Fruit fly (Drosophila melanogaster): ENCODE measurements around the gene Mnat9.

Mnat9 gene

DNA sequence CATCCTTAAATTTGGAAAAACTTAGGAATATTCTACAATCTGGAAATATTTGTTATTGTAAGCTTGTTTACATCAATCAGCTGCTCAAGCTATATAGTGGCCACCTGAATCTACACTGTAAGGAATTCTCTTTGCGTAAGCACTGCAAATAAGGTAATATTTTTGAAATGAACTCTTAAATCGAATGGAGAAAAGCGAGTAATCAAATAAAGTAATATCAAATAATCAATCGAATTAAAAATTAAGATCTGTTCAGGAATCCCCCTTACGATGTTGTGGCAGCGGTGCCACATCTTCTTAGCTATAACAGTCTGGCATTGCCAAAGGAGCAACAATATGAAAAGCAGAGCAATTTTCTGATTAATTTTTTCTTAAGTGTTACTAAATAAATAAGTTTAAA is at the start of gene Mnat9, which contains the start of gene CG1792 (continued):
- peak; percentile 99 for TF ChIP-seq Drgx (GFP tag; IDR thresholded peaks at IDR 0.05)
- TF ChIP-seq vnd (GFP tag; IDR thresholded peaks at IDR 0.05; ENCODE audit: partially characterized antibody), result no peak
- peak; percentile 98 for TF ChIP-seq dmrt99B (tag; optimal IDR thresholded peaks at IDR 0.05)
- TF ChIP-seq Hr3 (GFP tag; optimal IDR thresholded peaks at IDR 0.05), result peak; percentile 98
- TF ChIP-seq onecut (GFP tag; IDR thresholded peaks at IDR 0.05), result peak; percentile 96
- TF ChIP-seq mam (GFP tag; optimal IDR thresholded peaks at IDR 0.05), result peak; percentile 99
- peak; percentile 97 for TF ChIP-seq CG14710 (tag; optimal IDR thresholded peaks at IDR 0.05)
- no peak for TF ChIP-seq cad (GFP tag; optimal IDR thresholded peaks at IDR 0.05)
- peak; percentile 93 for TF ChIP-seq org-1 (GFP tag; optimal IDR thresholded peaks at IDR 0.05)
- TF ChIP-seq dpn (GFP tag; optimal IDR thresholded peaks at IDR 0.05), result peak; percentile 99
- peak; percentile 98 for TF ChIP-seq bowl (GFP tag; IDR thresholded peaks at IDR 0.05)
- TF ChIP-seq E2f1 (GFP tag; IDR thresholded peaks at IDR 0.05), result peak; percentile 99
- peak; percentile 94 for TF ChIP-seq CG6854 (GFP tag; optimal IDR thresholded peaks at IDR 0.05)
- peak; percentile 98 for TF ChIP-seq jumu (GFP tag; optimal IDR thresholded peaks at IDR 0.05)
- TF ChIP-seq Taf1 (GFP tag; IDR thresholded peaks at IDR 0.05), result peak; percentile 98
- peak; percentile 88 for TF ChIP-seq CG3163 (GFP tag; optimal IDR thresholded peaks at IDR 0.05)
- peak; percentile 100 for TF ChIP-seq CG11247 (GFP tag; IDR thresholded peaks at IDR 0.05)
- peak; percentile 94 for TF ChIP-seq twi (tag; optimal IDR thresholded peaks at IDR 0.05)
- no peak for TF ChIP-seq chinmo (GFP tag; IDR thresholded peaks at IDR 0.05; ENCODE audit: partially characterized antibody)
- TF ChIP-seq CG17328 (GFP tag; IDR thresholded peaks at IDR 0.05), result peak; percentile 99
- peak; percentile 91 for TF ChIP-seq MESR4 (GFP tag; optimal IDR thresholded peaks at IDR 0.05)
- peak; percentile 99 for TF ChIP-seq B-H1 (GFP tag; IDR thresholded peaks at IDR 0.05)
- TF ChIP-seq CG4820 (GFP tag; optimal IDR thresholded peaks at IDR 0.05), result peak; percentile 98
- TF ChIP-seq sisA (GFP tag; IDR thresholded peaks at IDR 0.05), result peak; percentile 99
- peak; percentile 99 for TF ChIP-seq zfh2 (GFP tag; optimal IDR thresholded peaks at IDR 0.05)
- TF ChIP-seq CG10267 (tag; optimal IDR thresholded peaks at IDR 0.05), result peak; percentile 93
- TF ChIP-seq PHDP (tag; optimal IDR thresholded peaks at IDR 0.05), result peak; percentile 98
- TF ChIP-seq CG1529 (GFP tag; optimal IDR thresholded peaks at IDR 0.05), result peak; percentile 95
- TF ChIP-seq E2f2 (GFP tag; IDR thresholded peaks at IDR 0.05), result peak; percentile 86
- peak; percentile 99 for TF ChIP-seq ken (GFP tag; IDR thresholded peaks at IDR 0.05)
- peak; percentile 98 for TF ChIP-seq pum (GFP tag; optimal IDR thresholded peaks at IDR 0.05)
- peak; percentile 99 for TF ChIP-seq CG1602 (GFP tag; optimal IDR thresholded peaks at IDR 0.05)
- no peak for TF ChIP-seq usp (GFP tag; optimal IDR thresholded peaks at IDR 0.05)
- TF ChIP-seq CG13775 (GFP tag; optimal IDR thresholded peaks at IDR 0.05), result peak; percentile 99
- peak; percentile 95 for TF ChIP-seq ssp (GFP tag; IDR thresholded peaks at IDR 0.05)
- peak; percentile 96 for TF ChIP-seq CG13296 (GFP tag; optimal IDR thresholded peaks at IDR 0.05)
- peak; percentile 99 for TF ChIP-seq HLH3B (GFP tag; IDR thresholded peaks at IDR 0.05)
- TF ChIP-seq al (GFP tag; IDR thresholded peaks at IDR 0.05), result peak; percentile 99
- peak; percentile 98 for TF ChIP-seq CG9817 (tag; optimal IDR thresholded peaks at IDR 0.05)
- peak; percentile 23 to 65 for TF ChIP-seq insv (GFP tag; optimal IDR thresholded peaks at IDR 0.05)
- peak; percentile 98 for TF ChIP-seq CG6175 (GFP tag; IDR thresholded peaks at IDR 0.05)
- peak; percentile 99 for TF ChIP-seq CG1792 (GFP tag; optimal IDR thresholded peaks at IDR 0.05)
- TF ChIP-seq Adf1 (GFP tag; IDR thresholded peaks at IDR 0.05), result peak; percentile 89
- peak; percentile 99 for TF ChIP-seq Chrac-16 (GFP tag; optimal IDR thresholded peaks at IDR 0.05)
- TF ChIP-seq CG34224 (GFP tag; IDR thresholded peaks at IDR 0.05; ENCODE audit: partially characterized antibody), result peak; percentile 58
- peak; percentile 84 for TF ChIP-seq CG8359 (GFP tag; optimal IDR thresholded peaks at IDR 0.05; ENCODE audit: borderline replicate concordance)
- TF ChIP-seq eve (GFP tag; optimal IDR thresholded peaks at IDR 0.05), result no peak
- no peak for TF ChIP-seq HLHmδ (GFP tag; optimal IDR thresholded peaks at IDR 0.05)
- peak; percentile 70 for TF ChIP-seq fd102C (GFP tag; optimal IDR thresholded peaks at IDR 0.05)
- peak; percentile 97 for TF ChIP-seq CG18262 (tag; optimal IDR thresholded peaks at IDR 0.05)
- peak; percentile 83 for TF ChIP-seq crol (GFP tag; IDR thresholded peaks at IDR 0.05)
- TF ChIP-seq Side (GFP tag; optimal IDR thresholded peaks at IDR 0.05), result peak; percentile 97

All from whole organism, embryonic.